Worm (Caenorhabditis elegans) whole organism, late embryonic: ENCODE data around the gene pho-11.

Experiments
- K02D7.2 ChIP-seq: sonication (generic microtip); optimal IDR thresholded peaks from 2 replicates; lab custom pipeline; 2017; ENCODE audit warnings: mild to moderate bottlenecking, missing genetic modification characterization, missing compliant biosample characterization
- ama-1 ChIP-seq: fragments of 150-350 bp; optimal IDR thresholded peaks from 2 replicates; lab custom pipeline; 2014
- ceh-22 ChIP-seq: sonication (generic microtip); optimal IDR thresholded peaks from 2 replicates; lab custom pipeline; 2017; ENCODE audit warnings: missing biosample characterization, missing genetic modification characterization
- ceh-30 ChIP-seq: fragments of 150-350 bp; optimal IDR thresholded peaks from 2 replicates; lab custom pipeline; 2014; ENCODE audit warnings: missing biosample characterization, missing genetic modification characterization
- che-1 ChIP-seq: sonication (generic microtip); optimal IDR thresholded peaks from 2 replicates; lab custom pipeline; 2016; ENCODE audit warnings: mild to moderate bottlenecking, missing genetic modification characterization, missing compliant biosample characterization
- dve-1 ChIP-seq: sonication (generic microtip); optimal IDR thresholded peaks from 2 replicates; lab custom pipeline; 2017; ENCODE audit warnings: antibody characterized with exemption, mild to moderate bottlenecking, missing genetic modification characterization, missing compliant biosample characterization
- eyg-1 ChIP-seq: sonication (generic microtip); optimal IDR thresholded peaks from 2 replicates; lab custom pipeline; 2016; ENCODE audit warnings: missing genotype, missing genetic modification characterization, missing compliant biosample characterization
- fkh-10 ChIP-seq: fragments of 150-350 bp; optimal IDR thresholded peaks from 2 replicates; lab custom pipeline; 2014; ENCODE audit warnings: missing biosample characterization, missing genetic modification reagents, missing genetic modification characterization
- pha-4 ChIP-seq: fragments of 150-350 bp; optimal IDR thresholded peaks from 2 replicates; lab custom pipeline; 2018; ENCODE audit warnings: missing biosample characterization, missing genetic modification reagents, missing genetic modification characterization
- sox-4 ChIP-seq: sonication (generic microtip); optimal IDR thresholded peaks from 2 replicates; lab custom pipeline; 2017; ENCODE audit warnings: mild to moderate bottlenecking, missing genetic modification characterization, inconsistent platforms, missing compliant biosample characterization
- tbx-2 ChIP-seq: sonication (generic microtip); optimal IDR thresholded peaks from 2 replicates; lab custom pipeline; 2016; ENCODE audit warnings: missing genetic modification characterization, missing compliant biosample characterization

DNA sequence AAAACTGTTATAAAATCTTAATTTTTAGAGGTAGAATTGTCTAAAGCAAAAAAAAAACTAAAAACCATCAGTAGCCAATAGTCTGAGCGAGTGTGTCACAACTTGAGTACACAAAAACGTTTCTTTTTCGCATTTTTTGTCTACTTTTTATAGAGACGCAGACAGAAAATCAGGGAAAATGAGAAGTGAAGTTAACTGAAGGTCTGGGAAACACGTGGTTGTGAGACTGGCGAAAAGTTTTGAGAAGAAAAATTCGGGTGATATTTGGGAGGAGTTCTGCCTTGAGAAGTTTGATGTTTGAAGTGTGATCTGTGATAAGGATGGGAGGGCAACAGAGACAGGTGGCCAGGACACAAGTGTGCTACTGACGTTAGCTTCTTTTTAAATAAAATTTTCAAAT lies 6.0 kb downstream of the pho-11 start:
- TF ChIP-seq che-1 (tag; lab: Kevin White, UChicago) (no peak), fkh-10 (GFP tag; lab: Kevin White, UChicago) (no peak), dve-1 (tag; lab: Kevin White, UChicago) (no peak), K02D7.2 (tag; lab: Kevin White, UChicago) (no peak), pha-4 (tag; lab: Kevin White, UChicago) (no peak), tbx-2 (tag; lab: Kevin White, UChicago) (no peak), ama-1 (lab: Kevin White, UChicago) (no peak), eyg-1 (tag; lab: Kevin White, UChicago) (no peak), ceh-30 (tag; lab: Kevin White, UChicago) (no peak), sox-4 (tag; lab: Kevin White, UChicago) (no peak), ceh-22 (tag; lab: Kevin White, UChicago) (no peak)
